Fruit fly (Drosophila melanogaster) whole organism, embryonic: Measurements from ENCODE around the gene CG1273.

ENCODE experiments used
- Asciz ChIP-seq: fragments of 200-800 bp; sonication (Bioruptor generic); optimal IDR thresholded peaks from 2 replicates; lab custom pipeline; 2017; ENCODE audit warnings: missing biosample characterization, mild to moderate bottlenecking, missing genetic modification characterization, missing genetic modification reagents
- B-H2 ChIP-seq: fragments of 200-800 bp; sonication (Bioruptor generic); optimal IDR thresholded peaks from 2 replicates; lab custom pipeline; 2018; ENCODE audit warnings: missing biosample characterization, mild to moderate bottlenecking, missing genetic modification characterization
- CG10274 ChIP-seq: fragments of 200-800 bp; sonication (Bioruptor generic); optimal IDR thresholded peaks from 3 replicates; lab custom pipeline; 2017; ENCODE audit warnings: missing biosample characterization, mild to moderate bottlenecking, missing genetic modification characterization
- CG10979 ChIP-seq: fragments of 200-800 bp; sonication (Bioruptor generic); optimal IDR thresholded peaks from 2 replicates; lab custom pipeline; 2018; ENCODE audit warnings: missing biosample characterization, mild to moderate bottlenecking, missing genetic modification characterization, moderate library complexity
- CG11456 ChIP-seq: fragments of 200-800 bp; sonication (Bioruptor generic); IDR thresholded peaks from 3 replicates; pipeline ENCODE4 v1.3.6; 2022; ENCODE audit warnings: missing biosample characterization, missing genetic modification characterization
- CG12071 ChIP-seq: fragments of 200-800 bp; sonication (Bioruptor generic); optimal IDR thresholded peaks from 3 replicates; lab custom pipeline; 2018; ENCODE audit warnings: missing biosample characterization, mild to moderate bottlenecking, missing genetic modification characterization
- CG12391 ChIP-seq: fragments of 200-800 bp; sonication (Bioruptor generic); optimal IDR thresholded peaks from 3 replicates; lab custom pipeline; 2018; ENCODE audit warnings: missing biosample characterization, mild to moderate bottlenecking, missing genetic modification characterization, moderate library complexity
- CG12942 ChIP-seq: fragments of 200-800 bp; sonication (Bioruptor generic); optimal IDR thresholded peaks from 3 replicates; lab custom pipeline; 2016; ENCODE audit warnings: missing biosample characterization, missing genetic modification characterization
- CG13624 ChIP-seq: fragments of 200-800 bp; sonication (Bioruptor generic); optimal IDR thresholded peaks from 2 replicates; lab custom pipeline; 2016; ENCODE audit warnings: missing biosample characterization, missing genetic modification characterization
- CG15073 ChIP-seq: fragments of 200-800 bp; sonication (Bioruptor generic); optimal IDR thresholded peaks from 2 replicates; lab custom pipeline; 2016; ENCODE audit warnings: missing biosample characterization, missing genetic modification characterization
- CG1602 ChIP-seq: fragments of 200-800 bp; sonication (Bioruptor generic); optimal IDR thresholded peaks from 3 replicates; lab custom pipeline; 2016; ENCODE audit warnings: missing biosample characterization, missing genetic modification characterization
- CG18011 ChIP-seq: fragments of 200-800 bp; sonication (Bioruptor generic); optimal IDR thresholded peaks from 2 replicates; lab custom pipeline; 2017; ENCODE audit warnings: missing biosample characterization, missing genetic modification characterization, mild to moderate bottlenecking, moderate library complexity, missing genotype
- CG30403 ChIP-seq: fragments of 200-800 bp; sonication (Bioruptor generic); optimal IDR thresholded peaks from 3 replicates; lab custom pipeline; 2016; ENCODE audit warnings: missing biosample characterization, missing genetic modification characterization
- CG33213 ChIP-seq: fragments of 200-800 bp; sonication (Bioruptor generic); optimal IDR thresholded peaks from 3 replicates; lab custom pipeline; 2016; ENCODE audit warnings: missing biosample characterization, missing genetic modification characterization
- CG4707 ChIP-seq: fragments of 200-800 bp; sonication (Bioruptor generic); optimal IDR thresholded peaks from 2 replicates; lab custom pipeline; 2018; ENCODE audit warnings: missing biosample characterization, mild to moderate bottlenecking, missing genetic modification characterization, moderate library complexity
- CG4820 ChIP-seq: fragments of 200-800 bp; sonication (Bioruptor generic); optimal IDR thresholded peaks from 3 replicates; lab custom pipeline; 2016; ENCODE audit warnings: missing biosample characterization, missing genetic modification characterization
- CG4854 ChIP-seq: fragments of 200-800 bp; sonication (Bioruptor generic); optimal IDR thresholded peaks from 2 replicates; lab custom pipeline; 2016; ENCODE audit warnings: missing biosample characterization, missing genetic modification characterization, inconsistent platforms
- CG7357 ChIP-seq: fragments of 200-800 bp; sonication (Bioruptor generic); IDR thresholded peaks from 3 replicates; pipeline ENCODE4 v1.3.6; 2022; ENCODE audit warnings: missing biosample characterization, missing genetic modification characterization
- CG7745 ChIP-seq: fragments of 200-800 bp; sonication (Bioruptor generic); optimal IDR thresholded peaks from 2 replicates; lab custom pipeline; 2018; ENCODE audit warnings: missing biosample characterization, mild to moderate bottlenecking, missing genetic modification characterization, moderate library complexity
- CG7786 ChIP-seq: fragments of 200-800 bp; sonication (Bioruptor generic); optimal IDR thresholded peaks from 2 replicates; lab custom pipeline; 2016; ENCODE audit warnings: missing biosample characterization, missing genetic modification characterization
- CG7928 ChIP-seq: fragments of 200-800 bp; sonication (Bioruptor generic); optimal IDR thresholded peaks from 2 replicates; lab custom pipeline; 2017; ENCODE audit warnings: missing biosample characterization, mild to moderate bottlenecking, missing genetic modification characterization
- CG9437 ChIP-seq: fragments of 200-800 bp; sonication (Bioruptor generic); optimal IDR thresholded peaks from 2 replicates; lab custom pipeline; 2018; ENCODE audit warnings: missing biosample characterization, mild to moderate bottlenecking, missing genetic modification characterization
- Camta ChIP-seq: fragments of 200-800 bp; sonication (Bioruptor generic); optimal IDR thresholded peaks from 2 replicates; lab custom pipeline; 2016; ENCODE audit warnings: missing biosample characterization, missing genetic modification characterization
- Dp ChIP-seq: fragments of 200-800 bp; sonication (Bioruptor generic); optimal IDR thresholded peaks from 2 replicates; lab custom pipeline; 2018; ENCODE audit warnings: missing biosample characterization, mild to moderate bottlenecking, missing genetic modification characterization, moderate library complexity
- Elba2 ChIP-seq: fragments of 200-800 bp; sonication (Bioruptor generic); optimal IDR thresholded peaks from 3 replicates; lab custom pipeline; 2016; ENCODE audit warnings: missing biosample characterization, missing genetic modification characterization
- Ets97D ChIP-seq: fragments of 200-800 bp; sonication (Bioruptor generic); optimal IDR thresholded peaks from 3 replicates; lab custom pipeline; 2016; ENCODE audit warnings: missing biosample characterization, missing genetic modification characterization
- HLH54F ChIP-seq: fragments of 200-800 bp; sonication (Bioruptor generic); optimal IDR thresholded peaks from 3 replicates; lab custom pipeline; 2016; ENCODE audit warnings: missing biosample characterization, missing genetic modification characterization
- Max ChIP-seq: fragments of 200-800 bp; sonication (Bioruptor generic); optimal IDR thresholded peaks from 2 replicates; lab custom pipeline; 2016; ENCODE audit warnings: missing biosample characterization, mild to moderate bottlenecking, missing genetic modification characterization
- Myb ChIP-seq: fragments of 200-800 bp; sonication (Bioruptor generic); optimal IDR thresholded peaks from 2 replicates; lab custom pipeline; 2016; ENCODE audit warnings: missing biosample characterization, missing genetic modification characterization
- Rfx ChIP-seq: fragments of 200-800 bp; sonication (Bioruptor generic); IDR thresholded peaks from 2 replicates; pipeline ENCODE4 v1.3.6; 2022; ENCODE audit warnings: missing biosample characterization, missing genetic modification characterization
- Side ChIP-seq: fragments of 200-800 bp; sonication (Bioruptor generic); optimal IDR thresholded peaks from 2 replicates; lab custom pipeline; 2016; ENCODE audit warnings: missing biosample characterization, missing genetic modification characterization
- Sin3A ChIP-seq: fragments of >200 bp; optimal IDR thresholded peaks from 2 replicates; lab custom pipeline; 2018
- Six4 ChIP-seq: fragments of 200-800 bp; sonication (Bioruptor generic); optimal IDR thresholded peaks from 2 replicates; lab custom pipeline; 2016; ENCODE audit warnings: missing biosample characterization, missing genetic modification characterization
- TFAM ChIP-seq: fragments of 200-800 bp; sonication (Bioruptor generic); optimal IDR thresholded peaks from 2 replicates; lab custom pipeline; 2017; ENCODE audit warnings: missing biosample characterization, missing genetic modification characterization, inconsistent platforms
- YL-1 ChIP-seq: fragments of 200-800 bp; sonication (Bioruptor generic); optimal IDR thresholded peaks from 3 replicates; lab custom pipeline; 2017; ENCODE audit warnings: missing biosample characterization, mild to moderate bottlenecking, missing genetic modification characterization
- bab2 ChIP-seq: fragments of 200-800 bp; sonication (Bioruptor generic); optimal IDR thresholded peaks from 2 replicates; lab custom pipeline; 2016; ENCODE audit warnings: missing biosample characterization, missing genetic modification characterization
- cato ChIP-seq: fragments of 200-800 bp; sonication (Bioruptor generic); optimal IDR thresholded peaks from 2 replicates; lab custom pipeline; 2016; ENCODE audit warnings: missing biosample characterization, missing genetic modification characterization, borderline replicate concordance
- ci ChIP-seq: fragments of 200-800 bp; sonication (Bioruptor generic); IDR thresholded peaks from 3 replicates; pipeline ENCODE4 v1.3.6; 2022; ENCODE audit warnings: missing biosample characterization, missing genetic modification characterization
- ftz-f1 ChIP-seq: fragments of 200-800 bp; sonication (Bioruptor generic); optimal IDR thresholded peaks from 2 replicates; lab custom pipeline; 2016; ENCODE audit warnings: missing biosample characterization, missing genetic modification characterization
- gro ChIP-seq: fragments of 200-800 bp; sonication (Bioruptor generic); optimal IDR thresholded peaks from 2 replicates; lab custom pipeline; 2016; ENCODE audit warnings: missing biosample characterization, missing genetic modification characterization
- ham ChIP-seq: fragments of 200-800 bp; sonication (Bioruptor generic); IDR thresholded peaks from 2 replicates; pipeline ENCODE4 v1.3.6; 2022; ENCODE audit warnings: missing biosample characterization, missing genetic modification characterization
- hth ChIP-seq: fragments of >200 bp; optimal IDR thresholded peaks from 2 replicates; lab custom pipeline; 2017; ENCODE audit warnings: inconsistent platforms
- kay ChIP-seq: fragments of 200-800 bp; sonication (Bioruptor generic); optimal IDR thresholded peaks from 2 replicates; lab custom pipeline; 2016; ENCODE audit warnings: missing biosample characterization, missing genetic modification characterization
- nom ChIP-seq: fragments of 200-800 bp; sonication (Bioruptor generic); optimal IDR thresholded peaks from 2 replicates; lab custom pipeline; 2017; ENCODE audit warnings: missing biosample characterization, missing genetic modification characterization, mild to moderate bottlenecking, moderate library complexity, missing genetic modification reagents
- peb ChIP-seq: fragments of 200-800 bp; sonication (Bioruptor generic); IDR thresholded peaks from 2 replicates; pipeline ENCODE4 v1.3.6; 2022; ENCODE audit warnings: missing biosample characterization, missing genetic modification characterization
- row ChIP-seq: fragments of 200-800 bp; sonication (Bioruptor generic); IDR thresholded peaks from 3 replicates; pipeline ENCODE4 v1.3.6; 2022; ENCODE audit warnings: missing biosample characterization, missing genetic modification characterization
- sens-2 ChIP-seq: fragments of 200-800 bp; sonication (Bioruptor generic); IDR thresholded peaks from 2 replicates; pipeline ENCODE4 v1.3.6; 2022; ENCODE audit warnings: missing biosample characterization, missing genetic modification characterization
- slbo ChIP-seq: fragments of 200-800 bp; sonication (Bioruptor generic); IDR thresholded peaks from 2 replicates; pipeline ENCODE4 v1.3.6; 2022; ENCODE audit warnings: missing biosample characterization, missing genetic modification characterization
- slou ChIP-seq: fragments of 200-800 bp; sonication (Bioruptor generic); optimal IDR thresholded peaks from 3 replicates; lab custom pipeline; 2016; ENCODE audit warnings: missing biosample characterization, missing genetic modification characterization
- slp2 ChIP-seq: fragments of 200-800 bp; sonication (Bioruptor generic); optimal IDR thresholded peaks from 2 replicates; lab custom pipeline; 2016; ENCODE audit warnings: missing biosample characterization, missing genetic modification characterization
- tup ChIP-seq: fragments of 200-800 bp; sonication (Bioruptor generic); optimal IDR thresholded peaks from 2 replicates; lab custom pipeline; 2016; ENCODE audit warnings: missing biosample characterization, mild to moderate bottlenecking, missing genetic modification characterization, moderate library complexity
- zen2 ChIP-seq: fragments of 200-800 bp; sonication (Bioruptor generic); IDR thresholded peaks from 3 replicates; pipeline ENCODE4 v1.3.6; 2022; ENCODE audit warnings: missing biosample characterization, missing genetic modification characterization; ENCODE audit not compliant: partially characterized antibody
- zf30C ChIP-seq: fragments of 200-800 bp; sonication (Bioruptor generic); optimal IDR thresholded peaks from 3 replicates; lab custom pipeline; 2018; ENCODE audit warnings: missing biosample characterization, mild to moderate bottlenecking, missing genetic modification characterization

The CG1273 gene

dm6 chr3L:4282627-4283026 lies 19.1 kb downstream of the CG1273 start, which contains the start of gene CG11583 (continued):
- no peak for TF ChIP-seq hth
- peak; percentile 13 for TF ChIP-seq bab2 (GFP tag; lab: Kevin White, UChicago)
- TF ChIP-seq CG12942 (GFP tag; lab: Kevin White, UChicago), result peak; percentile 24
- no peak for TF ChIP-seq zen2 (GFP tag; lab: Robert Waterston, UW)
- no peak for TF ChIP-seq CG10274 (GFP tag; lab: Kevin White, UChicago)
- peak; percentile 25 for TF ChIP-seq slp2 (GFP tag; lab: Kevin White, UChicago)
- TF ChIP-seq CG11456 (GFP tag; lab: Robert Waterston, UW), result peak; percentile 61; the same call in 1 of the 3 replicates
- no peak for TF ChIP-seq TFAM (GFP tag; lab: Kevin White, UChicago)
- peak; percentile 48 for TF ChIP-seq ftz-f1 (GFP tag; lab: Kevin White, UChicago)
- peak; percentile 40 for TF ChIP-seq CG7786 (GFP tag; lab: Kevin White, UChicago)
- no peak for TF ChIP-seq zf30C (GFP tag; lab: Kevin White, UChicago)
- TF ChIP-seq slbo (GFP tag; lab: Robert Waterston, UW), result peak; percentile 71
- TF ChIP-seq CG12071 (GFP tag; lab: Kevin White, UChicago), result no peak
- TF ChIP-seq kay (GFP tag; lab: Kevin White, UChicago), result no peak
- TF ChIP-seq Ets97D (GFP tag; lab: Kevin White, UChicago), result peak; percentile 86
- TF ChIP-seq CG7928, result peak; percentile 99
- TF ChIP-seq CG13624 (GFP tag; lab: Kevin White, UChicago), result peak; percentile 42
- peak; percentile 74 for TF ChIP-seq Dp (GFP tag; lab: Kevin White, UChicago)
- TF ChIP-seq Max (GFP tag; lab: Kevin White, UChicago), result peak; percentile 98
- TF ChIP-seq CG1602 (GFP tag; lab: Kevin White, UChicago), result peak; percentile 14
- TF ChIP-seq CG18011, result no peak
- TF ChIP-seq Myb (GFP tag; lab: Kevin White, UChicago), result peak; percentile 92
- TF ChIP-seq CG7745 (tag; lab: Kevin White, UChicago), result no peak
- peak; percentile 33 for TF ChIP-seq Sin3A (lab: Kevin White, UChicago)
- peak; percentile 39 for TF ChIP-seq CG33213
- peak; percentile 58 for TF ChIP-seq Rfx
- no peak for TF ChIP-seq Six4 (GFP tag; lab: Kevin White, UChicago)
- peak; percentile 54 for TF ChIP-seq B-H2 (GFP tag; lab: Kevin White, UChicago)
- TF ChIP-seq CG10979 (tag; lab: Kevin White, UChicago), result no peak
- no peak for TF ChIP-seq ham (GFP tag; lab: Robert Waterston, UW)
- TF ChIP-seq Camta (GFP tag; lab: Kevin White, UChicago), result no peak
- TF ChIP-seq CG15073 (GFP tag; lab: Kevin White, UChicago), result no peak
- peak; percentile 55 for TF ChIP-seq Side
- no peak for TF ChIP-seq CG7357 (GFP tag; lab: Robert Waterston, UW)
- peak; percentile 59 for TF ChIP-seq HLH54F
- peak; percentile 67 for TF ChIP-seq row (GFP tag; lab: Robert Waterston, UW)
- TF ChIP-seq slou, result no peak
- TF ChIP-seq nom (GFP tag; lab: Kevin White, UChicago), result peak; percentile 14
- peak; percentile 32 for TF ChIP-seq CG30403
- TF ChIP-seq cato (GFP tag; lab: Kevin White, UChicago), result no peak
- peak; percentile 48 for TF ChIP-seq CG12391 (tag; lab: Kevin White, UChicago)
- TF ChIP-seq CG4707 (GFP tag; lab: Kevin White, UChicago), result no peak
- no peak for TF ChIP-seq CG9437
- TF ChIP-seq gro (GFP tag; lab: Kevin White, UChicago), result peak; percentile 73
- no peak for TF ChIP-seq Elba2 (GFP tag; lab: Kevin White, UChicago)
- peak; percentile 24 for TF ChIP-seq CG4854 (GFP tag; lab: Kevin White, UChicago)
- no peak for TF ChIP-seq tup (GFP tag; lab: Kevin White, UChicago)
- peak; percentile 64; the same call in 1 of the 3 replicates for TF ChIP-seq ci (GFP tag; lab: Robert Waterston, UW)
- no peak for TF ChIP-seq peb (GFP tag; lab: Robert Waterston, UW)
- TF ChIP-seq CG4820, result no peak
- TF ChIP-seq Asciz (GFP tag; lab: Kevin White, UChicago), result no peak
- TF ChIP-seq YL-1, result peak; percentile 88
- no peak for TF ChIP-seq sens-2 (GFP tag; lab: Robert Waterston, UW)
